Worm (Caenorhabditis elegans) whole organism, young adult: ENCODE results near the gene F47C12.6.

Experiments
- D2030.7 ChIP-seq: fragments of 200-800 bp; sonication (Bioruptor generic); IDR thresholded peaks from 2 replicates; pipeline ENCODE4 v1.3.6; 2022; ENCODE audit warnings: missing genetic modification reagents, missing genetic modification characterization, missing compliant biosample characterization
- T07F8.4 ChIP-seq: sonication (generic microtip); optimal IDR thresholded peaks from 2 replicates; lab custom pipeline; 2016; ENCODE audit warnings: mild to moderate bottlenecking, missing genetic modification characterization, moderate library complexity, missing compliant biosample characterization
- ceh-100 ChIP-seq: fragments of 200-800 bp; sonication (Bioruptor generic); IDR thresholded peaks from 2 replicates; pipeline ENCODE4 v1.3.6; 2022; ENCODE audit warnings: missing genetic modification reagents, missing genetic modification characterization, missing compliant biosample characterization
- him-1 ChIP-seq: sonication (generic microtip); optimal IDR thresholded peaks from 2 replicates; lab custom pipeline; 2016; ENCODE audit warnings: missing genotype, missing genetic modification reagents, missing genetic modification characterization, missing compliant biosample characterization
- madf-8 ChIP-seq: fragments of 200-800 bp; sonication (Bioruptor generic); conservative IDR thresholded peaks from 2 replicates; pipeline ENCODE4 v1.3.6; 2022; ENCODE audit warnings: missing genetic modification reagents, missing genetic modification characterization, missing compliant biosample characterization
- nhr-120 ChIP-seq: fragments of 200-800 bp; sonication (Bioruptor generic); IDR thresholded peaks from 2 replicates; pipeline ENCODE4 v1.3.6; 2022; ENCODE audit warnings: missing genetic modification characterization, missing compliant biosample characterization
- pha-4 ChIP-seq: fragments of 150-350 bp; sonication (generic microtip); optimal IDR thresholded peaks from 2 replicates; lab custom pipeline; 2014; ENCODE audit warnings: missing biosample characterization, missing genetic modification reagents, missing genetic modification characterization
- repo-1 ChIP-seq: sonication (generic microtip); optimal IDR thresholded peaks from 2 replicates; lab custom pipeline; 2017; ENCODE audit warnings: mild to moderate bottlenecking, missing genetic modification characterization, missing compliant biosample characterization
- snpc-1.3 ChIP-seq: sonication (generic microtip); optimal IDR thresholded peaks from 2 replicates; lab custom pipeline; 2017; ENCODE audit warnings: missing genetic modification characterization, mild to moderate bottlenecking, missing compliant biosample characterization, antibody characterized with exemption, moderate library complexity, missing genotype, missing genetic modification reagents; ENCODE audit not compliant: insufficient read depth
- tbp1 ChIP-seq: fragments of 200-800 bp; sonication (Bioruptor generic); optimal IDR thresholded peaks from 2 replicates; lab custom pipeline; 2018; ENCODE audit warnings: mild to moderate bottlenecking, missing genetic modification characterization, missing compliant biosample characterization

DNA sequence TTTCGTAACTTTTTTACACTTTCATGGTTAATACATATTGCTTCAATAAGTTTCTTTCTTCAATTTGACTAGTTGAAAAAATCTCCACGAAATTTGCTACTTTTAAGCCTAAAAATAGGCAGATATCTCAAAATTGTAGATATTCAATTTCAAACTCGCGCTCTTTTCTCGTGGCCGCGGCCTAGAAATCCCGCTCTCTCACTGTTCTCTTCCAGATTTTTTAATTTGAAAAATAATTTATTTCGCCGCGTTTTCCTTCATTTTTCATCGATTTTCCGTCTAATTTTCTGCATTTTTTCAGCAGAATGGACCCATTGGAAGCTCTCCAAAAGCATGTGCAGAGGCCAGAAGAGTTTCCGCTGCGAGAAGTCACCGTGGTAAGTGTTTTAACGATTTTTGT lies 49.1 kb upstream of the F47C12.6 start, which contains the start of gene cdc-73:
- TF ChIP-seq T07F8.4 (tag; lab: Kevin White, UChicago) (no peak), repo-1 (no peak), snpc-1.3 (tag; lab: Kevin White, UChicago) (no peak), pha-4 (tag; lab: Kevin White, UChicago) (no peak), tbp1 (GFP tag; lab: Kevin White, UChicago) (no peak), nhr-120 (no peak), D2030.7 (GFP tag; lab: Robert Waterston, UW) (no peak), madf-8 (GFP tag; lab: Robert Waterston, UW) (no peak), him-1 (tag; lab: Kevin White, UChicago) (no peak), ceh-100 (GFP tag; lab: Robert Waterston, UW) (no peak)
